Fruit fly (Drosophila melanogaster) whole organism, embryonic: Measurements from ENCODE around the gene CG15514.

Experiments used
- CG10209 ChIP-seq: fragments of 200-800 bp; sonication (Bioruptor generic); optimal IDR thresholded peaks from 3 replicates; lab custom pipeline; 2017; ENCODE audit warnings: missing biosample characterization, mild to moderate bottlenecking, missing genetic modification characterization, missing genetic modification reagents
- CG10267 ChIP-seq: fragments of 200-800 bp; sonication (Bioruptor generic); optimal IDR thresholded peaks from 2 replicates; lab custom pipeline; 2018; ENCODE audit warnings: missing biosample characterization, mild to moderate bottlenecking, missing genetic modification characterization, moderate library complexity
- CG11696 ChIP-seq: fragments of 200-800 bp; sonication (Bioruptor generic); IDR thresholded peaks from 2 replicates; pipeline ENCODE4 v1.3.6; 2022; ENCODE audit warnings: missing biosample characterization, missing genetic modification characterization
- CG12769 ChIP-seq: fragments of 200-800 bp; sonication (Bioruptor generic); optimal IDR thresholded peaks from 2 replicates; lab custom pipeline; 2019; ENCODE audit warnings: missing biosample characterization, mild to moderate bottlenecking, missing genetic modification characterization, moderate library complexity
- CG16779 ChIP-seq: fragments of 200-800 bp; sonication (Bioruptor generic); IDR thresholded peaks from 2 replicates; pipeline ENCODE4 v1.3.6; 2022; ENCODE audit warnings: missing biosample characterization, missing genetic modification characterization
- CG18764 ChIP-seq: fragments of 200-800 bp; sonication (Bioruptor generic); optimal IDR thresholded peaks from 3 replicates; lab custom pipeline; 2016; ENCODE audit warnings: missing biosample characterization, missing genetic modification characterization
- CG2116 ChIP-seq: fragments of 200-800 bp; sonication (Bioruptor generic); optimal IDR thresholded peaks from 3 replicates; lab custom pipeline; 2018; ENCODE audit warnings: missing biosample characterization, mild to moderate bottlenecking, missing genetic modification characterization
- CG30020 ChIP-seq: fragments of 200-800 bp; optimal IDR thresholded peaks from 2 replicates; lab custom pipeline; 2019; ENCODE audit warnings: missing biosample characterization, mild to moderate bottlenecking, missing genetic modification characterization, moderate library complexity
- CG4707 ChIP-seq: fragments of 200-800 bp; sonication (Bioruptor generic); optimal IDR thresholded peaks from 2 replicates; lab custom pipeline; 2018; ENCODE audit warnings: missing biosample characterization, mild to moderate bottlenecking, missing genetic modification characterization, moderate library complexity
- CG6813 ChIP-seq: fragments of 200-800 bp; sonication (Bioruptor generic); optimal IDR thresholded peaks from 2 replicates; lab custom pipeline; 2017; ENCODE audit warnings: missing biosample characterization, missing genetic modification characterization, mild to moderate bottlenecking, moderate library complexity, missing genetic modification reagents
- CoRest ChIP-seq: fragments of 200-800 bp; sonication (Bioruptor generic); optimal IDR thresholded peaks from 3 replicates; lab custom pipeline; 2018; ENCODE audit warnings: missing biosample characterization, mild to moderate bottlenecking, missing genetic modification characterization, moderate library complexity
- Dad ChIP-seq: fragments of 200-800 bp; sonication (Bioruptor generic); optimal IDR thresholded peaks from 3 replicates; lab custom pipeline; 2016; ENCODE audit warnings: missing biosample characterization, missing genetic modification characterization
- Dbx ChIP-seq: fragments of 200-800 bp; sonication (Bioruptor generic); IDR thresholded peaks from 3 replicates; pipeline ENCODE4 v1.3.6; 2022; ENCODE audit warnings: missing biosample characterization, missing genetic modification characterization
- Doc2 ChIP-seq: fragments of 200-800 bp; sonication (Bioruptor generic); IDR thresholded peaks from 2 replicates; pipeline ENCODE4 v1.3.6; 2022; ENCODE audit warnings: missing biosample characterization, missing genetic modification characterization
- Dp ChIP-seq: fragments of 200-800 bp; sonication (Bioruptor generic); optimal IDR thresholded peaks from 2 replicates; lab custom pipeline; 2018; ENCODE audit warnings: missing biosample characterization, mild to moderate bottlenecking, missing genetic modification characterization, moderate library complexity
- E2f2 ChIP-seq: fragments of 200-800 bp; sonication (Bioruptor generic); IDR thresholded peaks from 2 replicates; pipeline ENCODE4 v1.3.6; 2022; ENCODE audit warnings: missing biosample characterization, missing genetic modification characterization
- Hmx ChIP-seq: fragments of 200-800 bp; sonication (Bioruptor generic); optimal IDR thresholded peaks from 2 replicates; lab custom pipeline; 2016; ENCODE audit warnings: missing biosample characterization, missing genetic modification characterization
- Nf-YA ChIP-seq: fragments of 200-800 bp; sonication (Bioruptor generic); IDR thresholded peaks from 2 replicates; pipeline ENCODE4 v1.3.6; 2022; ENCODE audit warnings: missing biosample characterization, missing genetic modification characterization
- NfI ChIP-seq: fragments of 200-800 bp; sonication (Bioruptor generic); optimal IDR thresholded peaks from 3 replicates; lab custom pipeline; 2018; ENCODE audit warnings: missing biosample characterization, mild to moderate bottlenecking, missing genetic modification characterization, moderate library complexity
- Oli ChIP-seq: fragments of 200-800 bp; sonication (Bioruptor generic); optimal IDR thresholded peaks from 2 replicates; lab custom pipeline; 2018; ENCODE audit warnings: missing biosample characterization, mild to moderate bottlenecking, missing genetic modification characterization, moderate library complexity
- PHDP ChIP-seq: fragments of 200-800 bp; sonication (Bioruptor generic); optimal IDR thresholded peaks from 3 replicates; lab custom pipeline; 2018; ENCODE audit warnings: missing biosample characterization, mild to moderate bottlenecking, missing genetic modification characterization, moderate library complexity
- ab ChIP-seq: fragments of 200-800 bp; sonication (Bioruptor generic); optimal IDR thresholded peaks from 2 replicates; lab custom pipeline; 2016; ENCODE audit warnings: missing biosample characterization, missing genetic modification characterization
- bcd ChIP-seq: fragments of 200-800 bp; sonication (Bioruptor generic); optimal IDR thresholded peaks from 2 replicates; lab custom pipeline; 2017; ENCODE audit warnings: missing biosample characterization, mild to moderate bottlenecking, missing genetic modification characterization
- bigmax ChIP-seq: fragments of 200-800 bp; sonication (Bioruptor generic); optimal IDR thresholded peaks from 2 replicates; lab custom pipeline; 2018; ENCODE audit warnings: missing biosample characterization, mild to moderate bottlenecking, missing genetic modification characterization
- btn ChIP-seq: fragments of 200-800 bp; sonication (Bioruptor generic); optimal IDR thresholded peaks from 2 replicates; lab custom pipeline; 2016; ENCODE audit warnings: missing biosample characterization, missing genetic modification characterization
- cato ChIP-seq: fragments of 200-800 bp; sonication (Bioruptor generic); optimal IDR thresholded peaks from 2 replicates; lab custom pipeline; 2016; ENCODE audit warnings: missing biosample characterization, missing genetic modification characterization, borderline replicate concordance
- ci ChIP-seq: fragments of 200-800 bp; sonication (Bioruptor generic); IDR thresholded peaks from 3 replicates; pipeline ENCODE4 v1.3.6; 2022; ENCODE audit warnings: missing biosample characterization, missing genetic modification characterization
- crc ChIP-seq: fragments of 200-800 bp; sonication (Bioruptor generic); optimal IDR thresholded peaks from 2 replicates; lab custom pipeline; 2016; ENCODE audit warnings: missing biosample characterization, missing genetic modification characterization
- cwo ChIP-seq: fragments of 200-800 bp; sonication (Bioruptor generic); optimal IDR thresholded peaks from 3 replicates; lab custom pipeline; 2017; ENCODE audit warnings: missing biosample characterization, missing genetic modification characterization, mild to moderate bottlenecking, moderate library complexity, missing genetic modification reagents
- en ChIP-seq: fragments of 200-800 bp; sonication (Bioruptor generic); optimal IDR thresholded peaks from 2 replicates; lab custom pipeline; 2016; ENCODE audit warnings: missing biosample characterization, missing genetic modification characterization
- ewg ChIP-seq: fragments of 200-800 bp; sonication (Bioruptor generic); optimal IDR thresholded peaks from 3 replicates; lab custom pipeline; 2017; ENCODE audit warnings: mild to moderate bottlenecking, missing biosample characterization, missing genetic modification reagents, missing genetic modification characterization
- eyg ChIP-seq: fragments of 200-800 bp; sonication (Bioruptor generic); optimal IDR thresholded peaks from 3 replicates; lab custom pipeline; 2016; ENCODE audit warnings: missing biosample characterization, missing genetic modification characterization
- gce ChIP-seq: fragments of 200-800 bp; sonication (Bioruptor generic); IDR thresholded peaks from 3 replicates; pipeline ENCODE4 v1.3.6; 2022; ENCODE audit warnings: missing biosample characterization, missing genetic modification characterization
- her ChIP-seq: fragments of 200-800 bp; sonication (Bioruptor generic); optimal IDR thresholded peaks from 2 replicates; lab custom pipeline; 2016; ENCODE audit warnings: missing biosample characterization, missing genetic modification characterization
- lola ChIP-seq, 3 experiments: fragments of >200 bp in 2 of 3; fragments of 200-800 bp in 1 of 3; sonication (Bioruptor generic) in 1 of 3; optimal IDR thresholded peaks; 2 replicates each; lab custom pipeline; 2017 to 2019; ENCODE audit warnings: missing biosample characterization in 3 of 3, missing genetic modification characterization in 3 of 3, mild to moderate bottlenecking in 1 of 3, moderate library complexity in 1 of 3
- pfk ChIP-seq: fragments of 200-800 bp; sonication (Bioruptor generic); optimal IDR thresholded peaks from 2 replicates; lab custom pipeline; 2018; ENCODE audit warnings: missing biosample characterization, mild to moderate bottlenecking, missing genetic modification characterization, moderate library complexity
- pum ChIP-seq: fragments of 200-800 bp; sonication (Bioruptor generic); optimal IDR thresholded peaks from 2 replicates; lab custom pipeline; 2016; ENCODE audit warnings: missing biosample characterization, missing genetic modification characterization
- pzg ChIP-seq: fragments of 200-800 bp; sonication (Bioruptor generic); optimal IDR thresholded peaks from 3 replicates; lab custom pipeline; 2018; ENCODE audit warnings: missing biosample characterization, mild to moderate bottlenecking, missing genetic modification characterization, moderate library complexity
- row ChIP-seq: fragments of 200-800 bp; sonication (Bioruptor generic); IDR thresholded peaks from 3 replicates; pipeline ENCODE4 v1.3.6; 2022; ENCODE audit warnings: missing biosample characterization, missing genetic modification characterization
- run ChIP-seq: fragments of 200-800 bp; sonication (Bioruptor generic); optimal IDR thresholded peaks from 3 replicates; lab custom pipeline; 2018; ENCODE audit warnings: missing biosample characterization, mild to moderate bottlenecking, missing genetic modification characterization
- schlank ChIP-seq: fragments of 200-800 bp; sonication (Bioruptor generic); optimal IDR thresholded peaks from 2 replicates; lab custom pipeline; 2018; ENCODE audit warnings: missing biosample characterization, mild to moderate bottlenecking, missing genetic modification characterization
- sim ChIP-seq: fragments of 200-800 bp; sonication (Bioruptor generic); IDR thresholded peaks from 2 replicates; pipeline ENCODE4 v1.3.6; 2022; ENCODE audit warnings: missing biosample characterization, missing genetic modification characterization
- sima ChIP-seq: fragments of 200-800 bp; sonication (Bioruptor generic); optimal IDR thresholded peaks from 2 replicates; lab custom pipeline; 2016; ENCODE audit warnings: missing biosample characterization, missing genetic modification characterization
- sob ChIP-seq: fragments of 200-800 bp; sonication (Bioruptor generic); IDR thresholded peaks from 2 replicates; pipeline ENCODE4 v1.3.6; 2022; ENCODE audit warnings: missing biosample characterization, missing genetic modification characterization
- tio ChIP-seq: fragments of 200-800 bp; sonication (Bioruptor generic); optimal IDR thresholded peaks from 2 replicates; lab custom pipeline; 2017; ENCODE audit warnings: missing biosample characterization, missing genetic modification characterization, inconsistent platforms
- unpg ChIP-seq: fragments of 200-800 bp; sonication (Bioruptor generic); optimal IDR thresholded peaks from 3 replicates; lab custom pipeline; 2018; ENCODE audit warnings: missing biosample characterization, mild to moderate bottlenecking, missing genetic modification characterization, moderate library complexity
- vvl ChIP-seq: fragments of 200-800 bp; sonication (Bioruptor generic); IDR thresholded peaks from 2 replicates; pipeline ENCODE4 v1.3.6; 2022; ENCODE audit warnings: missing biosample characterization, missing genetic modification characterization
- yki ChIP-seq: fragments of >200 bp; optimal IDR thresholded peaks from 3 replicates; lab custom pipeline; 2018
- z ChIP-seq: fragments of 200-800 bp; sonication (Bioruptor generic); IDR thresholded peaks from 3 replicates; pipeline ENCODE4 v1.3.6; 2022; ENCODE audit warnings: missing biosample characterization, missing genetic modification characterization

The CG15514 gene

DNA sequence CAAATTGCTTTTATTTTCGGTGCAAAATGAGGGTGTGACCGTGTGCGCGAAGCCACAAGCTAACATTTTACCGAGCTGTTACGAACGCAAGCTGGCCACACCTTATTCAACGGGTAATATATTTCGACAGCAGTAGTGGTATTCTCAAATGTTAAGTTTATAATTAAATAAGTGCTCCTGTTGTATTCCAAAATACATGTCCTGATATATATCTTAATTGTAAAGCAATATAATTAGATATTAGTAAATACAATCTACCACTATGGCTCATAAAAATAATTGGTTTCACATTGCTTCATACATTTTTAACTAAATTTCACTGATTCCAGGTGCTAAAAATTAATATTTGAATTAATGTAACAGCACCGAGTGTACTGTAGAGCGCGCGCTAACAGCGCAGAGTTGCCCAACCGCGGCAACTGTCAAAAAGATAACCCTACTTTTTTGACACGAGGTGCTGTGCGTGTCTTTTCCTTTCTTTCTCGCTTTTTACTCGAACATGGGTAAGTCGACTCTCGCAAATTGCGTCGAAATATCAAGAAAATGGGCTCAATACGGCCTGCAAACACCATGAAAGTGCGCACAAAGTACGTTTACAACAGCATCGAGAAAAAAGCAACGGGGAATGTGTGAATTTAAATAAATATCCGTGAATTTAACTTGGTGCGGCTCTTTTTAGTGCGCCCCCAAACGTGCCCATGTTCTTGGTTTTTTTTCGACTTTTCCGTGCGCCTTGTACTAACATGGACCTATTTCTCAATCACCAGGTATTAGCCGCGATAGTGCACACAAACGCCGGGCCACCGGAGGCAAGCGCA, at the start of gene CG15514, which contains the start of gene RpS8 (continued):
- TF ChIP-seq Oli (peak; percentile 45), sob (peak; percentile 52; the same call in 1 of the 2 replicates), tio (no peak), ewg (GFP tag; lab: Kevin White, UChicago) (peak; percentile 44), CG30020 (peak; percentile 72), CG10209 (GFP tag; lab: Kevin White, UChicago) (peak; percentile 66), Dad (peak; percentile 11), CG6813 (GFP tag; lab: Kevin White, UChicago) (peak; percentile 49), ci (GFP tag; lab: Robert Waterston, UW) (peak; percentile 75), Hmx (GFP tag; lab: Kevin White, UChicago) (no peak), schlank (tag; lab: Kevin White, UChicago) (peak; percentile 41), pum (GFP tag; lab: Kevin White, UChicago) (peak; percentile 23), CoRest (tag; lab: Kevin White, UChicago) (peak; percentile 68), CG11696 (GFP tag; lab: Robert Waterston, UW) (no peak), z (GFP tag; lab: Robert Waterston, UW) (no peak), yki (lab: Kevin White, UChicago) (no peak), Dbx (GFP tag; lab: Robert Waterston, UW) (peak; percentile 67), vvl (peak; percentile 55; the same call in 1 of the 2 replicates), sima (GFP tag; lab: Kevin White, UChicago) (no peak), E2f2 (peak; percentile 72), unpg (peak; percentile 54), cato (GFP tag; lab: Kevin White, UChicago) (no peak), CG16779 (GFP tag; lab: Robert Waterston, UW) (no peak), CG18764 (peak; percentile 18), PHDP (tag; lab: Kevin White, UChicago) (peak; percentile 57), row (GFP tag; lab: Robert Waterston, UW) (peak; percentile 76), CG4707 (GFP tag; lab: Kevin White, UChicago) (peak; percentile 34), gce (GFP tag; lab: Robert Waterston, UW) (no peak; the same call in 2 of the 3 replicates), run (tag; lab: Kevin White, UChicago) (peak; percentile 25), cwo (GFP tag; lab: Kevin White, UChicago) (peak; percentile 33), lola (GFP tag; optimal IDR thresholded peaks at IDR 0.05; lab: Kevin White, UChicago) (peak in 1 of 3 experiments; percentile 55), pfk (GFP tag; lab: Kevin White, UChicago) (peak; percentile 51), bigmax (GFP tag; lab: Kevin White, UChicago) (peak; percentile 100), Nf-YA (GFP tag; lab: Robert Waterston, UW) (no peak), crc (GFP tag; lab: Kevin White, UChicago) (no peak), en (no peak), Dp (peak; percentile 58), Doc2 (GFP tag; lab: Robert Waterston, UW) (no peak), her (no peak), pzg (GFP tag; lab: Kevin White, UChicago) (peak; percentile 67), btn (no peak), CG10267 (tag; lab: Kevin White, UChicago) (peak; percentile 75), NfI (GFP tag; lab: Kevin White, UChicago) (peak; percentile 74), CG2116 (GFP tag; lab: Kevin White, UChicago) (peak; percentile 71), sim (GFP tag; lab: Robert Waterston, UW) (no peak), eyg (GFP tag; lab: Kevin White, UChicago) (peak; percentile 39), CG12769 (tag; lab: Kevin White, UChicago) (no peak), bcd (GFP tag; lab: Kevin White, UChicago) (peak; percentile 77), ab (GFP tag; lab: Kevin White, UChicago) (no peak)
